ENCODE assay signal across 6 fruit fly cellular contexts in the genomic region with DNA sequence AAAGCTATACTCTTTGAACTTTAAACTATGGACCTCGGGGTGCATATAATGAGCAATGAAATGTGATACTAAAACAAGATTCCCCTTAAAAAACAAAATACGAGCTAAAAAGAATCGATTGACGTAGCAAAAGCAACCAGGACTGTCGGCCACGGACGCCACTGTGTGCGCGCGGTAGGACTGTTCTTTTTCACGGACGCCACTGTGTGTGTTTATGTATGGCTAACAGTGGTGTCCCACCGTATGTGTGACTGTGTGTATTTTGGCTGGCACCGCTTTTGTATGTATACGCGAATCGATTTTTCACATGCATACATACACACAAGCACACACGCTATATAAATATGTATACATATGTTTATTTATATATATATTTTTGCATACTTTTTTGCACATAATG.
TF ChIP-seq lines count a peak whose summit lies in the region.

No protein-coding gene starts in this region.

- TF ChIP-seq CTCF in whole organism, embryonic (GFP tag; optimal IDR thresholded peaks at IDR 0.05; lab: Kevin White, UChicago): no peak

TF ChIP-seq in Kc167, 6 proteins besides CTCF, POLR2A, EP300 and RAD21:
- peak; percentile 90 for TF ChIP-seq h (optimal IDR thresholded peaks at IDR 0.05; lab: Kevin White, UChicago)
- TF ChIP-seq insv (optimal IDR thresholded peaks at IDR 0.05; lab: Kevin White, UChicago): no peak

TF ChIP-seq in whole organism, adult, 20 proteins besides CTCF, POLR2A, EP300 and RAD21 (continues in another document):
- no peak for TF ChIP-seq kay (GFP tag; lab: Kevin White, UChicago; ENCODE audit: borderline replicate concordance)
- TF ChIP-seq pad (GFP tag; optimal IDR thresholded peaks at IDR 0.05; lab: Kevin White, UChicago): peak; percentile 75
- peak; percentile 44 for TF ChIP-seq toe (GFP tag; optimal IDR thresholded peaks at IDR 0.05; lab: Kevin White, UChicago)
- peak; percentile 59 for TF ChIP-seq Crg-1 (GFP tag; optimal IDR thresholded peaks at IDR 0.05; lab: Kevin White, UChicago)
- TF ChIP-seq CG11617 (GFP tag; optimal IDR thresholded peaks at IDR 0.05; lab: Kevin White, UChicago): peak; percentile 55
- peak; percentile 77 for TF ChIP-seq CG1620 (GFP tag; optimal IDR thresholded peaks at IDR 0.05; lab: Kevin White, UChicago)
- no peak for TF ChIP-seq CG5204 (GFP tag; optimal IDR thresholded peaks at IDR 0.05; lab: Kevin White, UChicago)
- TF ChIP-seq ovo (GFP tag; optimal IDR thresholded peaks at IDR 0.05; lab: Kevin White, UChicago): no peak
- peak; percentile 72 for TF ChIP-seq tj (GFP tag; optimal IDR thresholded peaks at IDR 0.05; lab: Kevin White, UChicago)
- TF ChIP-seq Clk (GFP tag; optimal IDR thresholded peaks at IDR 0.05; lab: Kevin White, UChicago): no peak
- no peak for TF ChIP-seq cnc (optimal IDR thresholded peaks at IDR 0.05; lab: Kevin White, UChicago)
- no peak for TF ChIP-seq CG33017 (tag; optimal IDR thresholded peaks at IDR 0.05; lab: Kevin White, UChicago)
- TF ChIP-seq bab1 (GFP tag; optimal IDR thresholded peaks at IDR 0.05; lab: Kevin White, UChicago): peak; percentile 61
- TF ChIP-seq cic (GFP tag; optimal IDR thresholded peaks at IDR 0.05; lab: Kevin White, UChicago): peak; percentile 51
- TF ChIP-seq CG7101 (tag; optimal IDR thresholded peaks at IDR 0.05; lab: Kevin White, UChicago): peak; percentile 41
- TF ChIP-seq CG12768 (GFP tag; optimal IDR thresholded peaks at IDR 0.05; lab: Kevin White, UChicago): peak; percentile 48
- TF ChIP-seq CG7045 (GFP tag; optimal IDR thresholded peaks at IDR 0.05; lab: Kevin White, UChicago): peak; percentile 9

TF ChIP-seq in whole organism, embryonic, 481 proteins besides CTCF, POLR2A, EP300 and RAD21 (continues in another document):
- TF ChIP-seq insv (GFP tag; optimal IDR thresholded peaks at IDR 0.05; lab: Kevin White, UChicago) (no peak), jing (GFP tag; optimal IDR thresholded peaks at IDR 0.05; lab: Kevin White, UChicago) (no peak), Med (GFP tag; lab: Kevin White, UChicago) (peak; percentile 95), CG3163 (GFP tag; optimal IDR thresholded peaks at IDR 0.05; lab: Kevin White, UChicago) (peak; percentile 46), psq (GFP tag; optimal IDR thresholded peaks at IDR 0.05; lab: Kevin White, UChicago) (no peak), Antp (GFP tag; optimal IDR thresholded peaks at IDR 0.05; lab: Kevin White, UChicago) (peak; percentile 72), TFAM (GFP tag; optimal IDR thresholded peaks at IDR 0.05; lab: Kevin White, UChicago) (no peak), sob (GFP tag; IDR thresholded peaks at IDR 0.05; lab: Robert Waterston, UW) (peak; percentile 67), grau (tag; optimal IDR thresholded peaks at IDR 0.05; lab: Kevin White, UChicago) (peak; percentile 40), CG14050 (GFP tag; IDR thresholded peaks at IDR 0.05; lab: Robert Waterston, UW) (peak; percentile 40; the same call in 1 of the 3 replicates), HLH54F (GFP tag; optimal IDR thresholded peaks at IDR 0.05; lab: Kevin White, UChicago) (peak; percentile 63), ab (GFP tag; optimal IDR thresholded peaks at IDR 0.05; lab: Kevin White, UChicago) (peak; percentile 40), CG17829 (tag; optimal IDR thresholded peaks at IDR 0.05; lab: Kevin White, UChicago) (peak; percentile 17), CG8478 (optimal IDR thresholded peaks at IDR 0.05; lab: Kevin White, UChicago) (no peak), CG12744 (GFP tag; optimal IDR thresholded peaks at IDR 0.05; lab: Kevin White, UChicago) (no peak), CG8089 (GFP tag; optimal IDR thresholded peaks at IDR 0.05; lab: Kevin White, UChicago) (peak; percentile 12), CG8388 (GFP tag; optimal IDR thresholded peaks at IDR 0.05; lab: Kevin White, UChicago) (peak; percentile 0), mam (GFP tag; optimal IDR thresholded peaks at IDR 0.05; lab: Kevin White, UChicago) (peak; percentile 80)

TF ChIP-seq in whole organism, prepupa, 60 proteins besides CTCF, POLR2A, EP300 and RAD21 (continues in another document):
- TF ChIP-seq cyc (GFP tag; optimal IDR thresholded peaks at IDR 0.05; lab: Kevin White, UChicago): peak; percentile 71
- TF ChIP-seq Ets96B (tag; optimal IDR thresholded peaks at IDR 0.05; lab: Kevin White, UChicago): peak; percentile 18
- TF ChIP-seq OdsH (GFP tag; optimal IDR thresholded peaks at IDR 0.05; lab: Kevin White, UChicago): peak; percentile 59
- TF ChIP-seq CG3032 (tag; optimal IDR thresholded peaks at IDR 0.05; lab: Kevin White, UChicago): peak; percentile 15
- TF ChIP-seq spab (GFP tag; optimal IDR thresholded peaks at IDR 0.05; lab: Kevin White, UChicago): no peak
- peak; percentile 53 for TF ChIP-seq CG34406 (GFP tag; optimal IDR thresholded peaks at IDR 0.05; lab: Kevin White, UChicago)
- peak; percentile 27 for TF ChIP-seq CG11902 (GFP tag; optimal IDR thresholded peaks at IDR 0.05; lab: Kevin White, UChicago)
- peak; percentile 83 for TF ChIP-seq svp (GFP tag; lab: Kevin White, UChicago)
- TF ChIP-seq CG32006 (GFP tag; optimal IDR thresholded peaks at IDR 0.05; lab: Kevin White, UChicago): peak; percentile 39
- TF ChIP-seq CG8632 (GFP tag; optimal IDR thresholded peaks at IDR 0.05; lab: Kevin White, UChicago): peak; percentile 42
- TF ChIP-seq CG31627 (GFP tag; optimal IDR thresholded peaks at IDR 0.05; lab: Kevin White, UChicago): peak; percentile 71
- peak; percentile 2 for TF ChIP-seq CG11762 (GFP tag; optimal IDR thresholded peaks at IDR 0.05; lab: Kevin White, UChicago; ENCODE audit: insufficient read depth)
- TF ChIP-seq ss (GFP tag; optimal IDR thresholded peaks at IDR 0.05; lab: Kevin White, UChicago): peak; percentile 56 to 62
- TF ChIP-seq fkh (GFP tag; optimal IDR thresholded peaks at IDR 0.05; lab: Kevin White, UChicago): peak; percentile 77
- TF ChIP-seq dac (GFP tag; optimal IDR thresholded peaks at IDR 0.05; lab: Kevin White, UChicago): peak; percentile 33
- TF ChIP-seq CG3919 (GFP tag; optimal IDR thresholded peaks at IDR 0.05; lab: Kevin White, UChicago): peak; percentile 71
- TF ChIP-seq Blimp-1 (GFP tag; optimal IDR thresholded peaks at IDR 0.05; lab: Kevin White, UChicago): no peak

TF ChIP-seq in whole organism, pupa, 21 proteins besides CTCF, POLR2A, EP300 and RAD21 (continues in another document):
- peak; percentile 47; the same call in 1 of the 2 replicates for TF ChIP-seq rn (GFP tag; IDR thresholded peaks at IDR 0.05; lab: Robert Waterston, UW)
- TF ChIP-seq D1 (tag; optimal IDR thresholded peaks at IDR 0.05; lab: Kevin White, UChicago): no peak
- TF ChIP-seq CG12605 (GFP tag; IDR thresholded peaks at IDR 0.05; lab: Robert Waterston, UW): peak; percentile 53; the same call in 1 of the 2 replicates
- TF ChIP-seq Pif1A (GFP tag; optimal IDR thresholded peaks at IDR 0.05; lab: Kevin White, UChicago): peak; percentile 60
- TF ChIP-seq Ets98B (GFP tag; IDR thresholded peaks at IDR 0.05; lab: Robert Waterston, UW): peak; percentile 68
- TF ChIP-seq CG14655 (GFP tag; optimal IDR thresholded peaks at IDR 0.05; lab: Kevin White, UChicago): peak; percentile 43
- peak; percentile 13 for TF ChIP-seq CG8301 (tag; optimal IDR thresholded peaks at IDR 0.05; lab: Kevin White, UChicago)
- TF ChIP-seq CG15710 (tag; optimal IDR thresholded peaks at IDR 0.05; lab: Kevin White, UChicago): peak; percentile 21
- peak; percentile 76 for TF ChIP-seq CG4496 (GFP tag; IDR thresholded peaks at IDR 0.05; lab: Robert Waterston, UW)
- peak; percentile 29 for TF ChIP-seq CG8159 (tag; optimal IDR thresholded peaks at IDR 0.05; lab: Kevin White, UChicago)
- TF ChIP-seq CG34367 (tag; optimal IDR thresholded peaks at IDR 0.05; lab: Kevin White, UChicago): peak; percentile 26
- no peak for TF ChIP-seq CG9948 (tag; optimal IDR thresholded peaks at IDR 0.05; lab: Kevin White, UChicago)
- TF ChIP-seq CG17806 (tag; optimal IDR thresholded peaks at IDR 0.05; lab: Kevin White, UChicago): peak; percentile 39
- peak; percentile 30 for TF ChIP-seq CG13204 (GFP tag; optimal IDR thresholded peaks at IDR 0.05; lab: Kevin White, UChicago)
- TF ChIP-seq gl (tag; optimal IDR thresholded peaks at IDR 0.05; lab: Kevin White, UChicago): peak; percentile 34
- TF ChIP-seq CG32121 (GFP tag; IDR thresholded peaks at IDR 0.05; lab: Robert Waterston, UW): peak; percentile 69
- TF ChIP-seq EcR (GFP tag; optimal IDR thresholded peaks at IDR 0.05; lab: Kevin White, UChicago): no peak
- peak; percentile 37 for TF ChIP-seq Snoo (tag; optimal IDR thresholded peaks at IDR 0.05; lab: Kevin White, UChicago)
- TF ChIP-seq CG10348 (GFP tag; IDR thresholded peaks at IDR 0.05; lab: Robert Waterston, UW): no peak

TF ChIP-seq in whole organism, wandering third instar larva, 38 proteins besides CTCF, POLR2A, EP300 and RAD21 (continues in another document):
- peak; percentile 63 for TF ChIP-seq sv (GFP tag; optimal IDR thresholded peaks at IDR 0.05; lab: Kevin White, UChicago)
- peak; percentile 23 for TF ChIP-seq OdsH (GFP tag; optimal IDR thresholded peaks at IDR 0.05; lab: Kevin White, UChicago)
- TF ChIP-seq Abd-B (GFP tag; optimal IDR thresholded peaks at IDR 0.05; lab: Kevin White, UChicago): no peak
- TF ChIP-seq Rel (GFP tag; optimal IDR thresholded peaks at IDR 0.05; lab: Kevin White, UChicago): no peak
- peak; percentile 44 for TF ChIP-seq Rel (tag; optimal IDR thresholded peaks at IDR 0.05; lab: Kevin White, UChicago)
- TF ChIP-seq lola (GFP tag; optimal IDR thresholded peaks at IDR 0.05; lab: Kevin White, UChicago): no peak
- no peak for TF ChIP-seq Vsx2 (GFP tag; optimal IDR thresholded peaks at IDR 0.05; lab: Kevin White, UChicago; ENCODE audit: partially characterized antibody)
- peak; percentile 28 for TF ChIP-seq Jra (GFP tag; optimal IDR thresholded peaks at IDR 0.05; lab: Kevin White, UChicago)
- TF ChIP-seq CrebA (GFP tag; optimal IDR thresholded peaks at IDR 0.05; lab: Kevin White, UChicago; ENCODE audit: borderline replicate concordance): no peak
- TF ChIP-seq woc (GFP tag; optimal IDR thresholded peaks at IDR 0.05; lab: Kevin White, UChicago): no peak
- peak; percentile 32 for TF ChIP-seq jim (GFP tag; optimal IDR thresholded peaks at IDR 0.05; lab: Kevin White, UChicago)
- TF ChIP-seq psq (GFP tag; optimal IDR thresholded peaks at IDR 0.05; lab: Kevin White, UChicago): peak; percentile 53
- no peak for TF ChIP-seq dl (GFP tag; optimal IDR thresholded peaks at IDR 0.05; lab: Kevin White, UChicago; ENCODE audit: insufficient read depth in 1 of 2, partially characterized antibody in 2 of 2)
- no peak for TF ChIP-seq dsf (GFP tag; optimal IDR thresholded peaks at IDR 0.05; lab: Kevin White, UChicago; ENCODE audit: borderline replicate concordance)
- TF ChIP-seq ey (GFP tag; optimal IDR thresholded peaks at IDR 0.05; lab: Kevin White, UChicago): peak; percentile 55
- no peak for TF ChIP-seq CG9705 (GFP tag; optimal IDR thresholded peaks at IDR 0.05; lab: Kevin White, UChicago)
- TF ChIP-seq h (GFP tag; optimal IDR thresholded peaks at IDR 0.05; lab: Kevin White, UChicago): peak; percentile 63
- no peak for TF ChIP-seq usp (GFP tag; optimal IDR thresholded peaks at IDR 0.05; lab: Kevin White, UChicago)
- peak; percentile 19 for TF ChIP-seq HLH106 (tag; optimal IDR thresholded peaks at IDR 0.05; lab: Kevin White, UChicago)
- TF ChIP-seq CG32264 (GFP tag; optimal IDR thresholded peaks at IDR 0.05; lab: Kevin White, UChicago): no peak
- TF ChIP-seq tai (GFP tag; optimal IDR thresholded peaks at IDR 0.05; lab: Kevin White, UChicago): peak; percentile 66
